Worm (Caenorhabditis elegans) whole organism, late embryonic: ENCODE data around the gene jmjd-5.

Experiments
- C08G9.2 ChIP-seq: sonication (generic microtip); optimal IDR thresholded peaks from 2 replicates; lab custom pipeline; 2016; ENCODE audit warnings: mild to moderate bottlenecking, missing genetic modification characterization, moderate library complexity, missing compliant biosample characterization
- F13H6.1 ChIP-seq: sonication (generic microtip); optimal IDR thresholded peaks from 2 replicates; lab custom pipeline; 2016; ENCODE audit warnings: missing genetic modification characterization, missing compliant biosample characterization
- K02D7.2 ChIP-seq: sonication (generic microtip); optimal IDR thresholded peaks from 2 replicates; lab custom pipeline; 2017; ENCODE audit warnings: mild to moderate bottlenecking, missing genetic modification characterization, missing compliant biosample characterization
- K09A11.1 ChIP-seq: sonication (generic microtip); optimal IDR thresholded peaks from 2 replicates; lab custom pipeline; 2017; ENCODE audit warnings: antibody characterized with exemption, mild to moderate bottlenecking, missing genetic modification characterization, missing compliant biosample characterization; ENCODE audit not compliant: insufficient read depth
- T23F11.4 ChIP-seq: fragments of 200-800 bp; sonication (Bioruptor generic); optimal IDR thresholded peaks from 2 replicates; lab custom pipeline; 2018; ENCODE audit warnings: mild to moderate bottlenecking, missing genetic modification characterization, missing compliant biosample characterization
- Y22D7AL.16 ChIP-seq: sonication (generic microtip); optimal IDR thresholded peaks from 2 replicates; lab custom pipeline; 2016; ENCODE audit warnings: missing genetic modification characterization, missing compliant biosample characterization
- ahr-1 ChIP-seq: sonication (generic microtip); optimal IDR thresholded peaks from 2 replicates; lab custom pipeline; 2016; ENCODE audit warnings: missing genetic modification characterization, missing compliant biosample characterization
- ceh-18 ChIP-seq: sonication (generic microtip); optimal IDR thresholded peaks from 2 replicates; lab custom pipeline; 2016; ENCODE audit warnings: missing genetic modification characterization, missing compliant biosample characterization
- ceh-22 ChIP-seq: sonication (generic microtip); optimal IDR thresholded peaks from 2 replicates; lab custom pipeline; 2017; ENCODE audit warnings: missing biosample characterization, missing genetic modification characterization
- ceh-30 ChIP-seq: fragments of 150-350 bp; optimal IDR thresholded peaks from 2 replicates; lab custom pipeline; 2014; ENCODE audit warnings: missing biosample characterization, missing genetic modification characterization
- ceh-31 ChIP-seq: sonication (generic microtip); optimal IDR thresholded peaks from 2 replicates; lab custom pipeline; 2016; ENCODE audit warnings: missing genetic modification characterization, missing compliant biosample characterization
- ceh-45 ChIP-seq: fragments of 200-800 bp; sonication (Bioruptor generic); IDR thresholded peaks from 2 replicates; pipeline ENCODE4 v1.3.6; 2022; ENCODE audit warnings: missing genetic modification reagents, missing genetic modification characterization, missing compliant biosample characterization
- ceh-48 ChIP-seq: sonication (generic microtip); optimal IDR thresholded peaks from 2 replicates; lab custom pipeline; 2016; ENCODE audit warnings: missing genetic modification characterization, inconsistent platforms, missing compliant biosample characterization
- ceh-6 ChIP-seq: fragments of 200-800 bp; sonication (Bioruptor generic); optimal IDR thresholded peaks from 2 replicates; lab custom pipeline; 2018; ENCODE audit warnings: mild to moderate bottlenecking, missing genetic modification characterization, missing compliant biosample characterization
- ceh-9 ChIP-seq: sonication (generic microtip); optimal IDR thresholded peaks from 2 replicates; lab custom pipeline; 2016; ENCODE audit warnings: mild to moderate bottlenecking, missing genetic modification characterization, inconsistent platforms, missing compliant biosample characterization
- che-1 ChIP-seq: sonication (generic microtip); optimal IDR thresholded peaks from 2 replicates; lab custom pipeline; 2016; ENCODE audit warnings: mild to moderate bottlenecking, missing genetic modification characterization, missing compliant biosample characterization
- dmd-4 ChIP-seq: sonication (generic microtip); optimal IDR thresholded peaks from 2 replicates; lab custom pipeline; 2016; ENCODE audit warnings: borderline replicate concordance, missing genetic modification characterization, missing compliant biosample characterization
- elt-2 ChIP-seq: sonication (generic microtip); optimal IDR thresholded peaks from 2 replicates; lab custom pipeline; 2016; ENCODE audit warnings: missing genetic modification reagents, missing genetic modification characterization, missing compliant biosample characterization
- eyg-1 ChIP-seq: sonication (generic microtip); optimal IDR thresholded peaks from 2 replicates; lab custom pipeline; 2016; ENCODE audit warnings: missing genotype, missing genetic modification characterization, missing compliant biosample characterization
- fax-1 ChIP-seq: sonication (generic microtip); optimal IDR thresholded peaks from 2 replicates; lab custom pipeline; 2016; ENCODE audit warnings: missing genotype, missing genetic modification characterization, missing compliant biosample characterization
- fkh-6 ChIP-seq: sonication (generic microtip); optimal IDR thresholded peaks from 2 replicates; lab custom pipeline; 2016; ENCODE audit warnings: missing genetic modification characterization, missing compliant biosample characterization
- gmeb-2 ChIP-seq: sonication (generic microtip); optimal IDR thresholded peaks from 2 replicates; lab custom pipeline; 2016; ENCODE audit warnings: missing genetic modification characterization, inconsistent platforms, missing compliant biosample characterization
- hlh-15 ChIP-seq: sonication (generic microtip); optimal IDR thresholded peaks from 2 replicates; lab custom pipeline; 2016; ENCODE audit warnings: missing genetic modification characterization, missing compliant biosample characterization
- hlh-30 ChIP-seq: sonication (generic microtip); optimal IDR thresholded peaks from 2 replicates; lab custom pipeline; 2017; ENCODE audit warnings: antibody characterized with exemption, missing genetic modification characterization, missing compliant biosample characterization; ENCODE audit not compliant: insufficient read depth
- madf-2 ChIP-seq: sonication (generic microtip); optimal IDR thresholded peaks from 2 replicates; lab custom pipeline; 2017; ENCODE audit warnings: missing genetic modification characterization, missing compliant biosample characterization
- nfya-1 ChIP-seq: sonication (generic microtip); optimal IDR thresholded peaks from 2 replicates; lab custom pipeline; 2017; ENCODE audit warnings: missing genetic modification characterization, mild to moderate bottlenecking, missing compliant biosample characterization, antibody characterized with exemption, moderate library complexity
- nhr-11 ChIP-seq: fragments of 150-350 bp; optimal IDR thresholded peaks from 2 replicates; lab custom pipeline; 2014; ENCODE audit warnings: missing biosample characterization, missing genetic modification characterization
- npax-4 ChIP-seq: sonication (generic microtip); optimal IDR thresholded peaks from 2 replicates; lab custom pipeline; 2016; ENCODE audit warnings: missing genetic modification characterization, missing compliant biosample characterization
- pat-9 ChIP-seq: fragments of 200-800 bp; sonication (Bioruptor generic); optimal IDR thresholded peaks from 2 replicates; lab custom pipeline; 2018; ENCODE audit warnings: mild to moderate bottlenecking, missing genetic modification characterization, moderate library complexity, missing compliant biosample characterization
- pax-1 ChIP-seq: fragments of 150-350 bp; optimal IDR thresholded peaks from 2 replicates; lab custom pipeline; 2014; ENCODE audit warnings: missing biosample characterization, missing genetic modification characterization
- pros-1 ChIP-seq: fragments of 150-350 bp; optimal IDR thresholded peaks from 2 replicates; lab custom pipeline; 2014; ENCODE audit warnings: missing biosample characterization, missing genetic modification reagents, missing genetic modification characterization
- ref-2 ChIP-seq: sonication (generic microtip); optimal IDR thresholded peaks from 2 replicates; lab custom pipeline; 2016; ENCODE audit warnings: missing genetic modification characterization, missing compliant biosample characterization
- rnt-1 ChIP-seq: sonication (generic microtip); optimal IDR thresholded peaks from 2 replicates; lab custom pipeline; 2016; ENCODE audit warnings: missing genetic modification characterization, missing compliant biosample characterization
- sdc-2 ChIP-seq: sonication (generic microtip); optimal IDR thresholded peaks from 2 replicates; lab custom pipeline; 2016; ENCODE audit warnings: missing genotype, missing genetic modification characterization, missing compliant biosample characterization
- sox-2 ChIP-seq: fragments of 200-800 bp; sonication (Bioruptor generic); IDR thresholded peaks from 2 replicates; pipeline ENCODE4 v1.3.6; 2022; ENCODE audit warnings: missing genetic modification reagents, missing genetic modification characterization, missing compliant biosample characterization
- sox-4 ChIP-seq: sonication (generic microtip); optimal IDR thresholded peaks from 2 replicates; lab custom pipeline; 2017; ENCODE audit warnings: mild to moderate bottlenecking, missing genetic modification characterization, inconsistent platforms, missing compliant biosample characterization
- syd-9 ChIP-seq: sonication (generic microtip); optimal IDR thresholded peaks from 2 replicates; lab custom pipeline; 2016; ENCODE audit warnings: mild to moderate bottlenecking, missing genetic modification characterization, moderate library complexity, missing compliant biosample characterization
- tbx-2 ChIP-seq: sonication (generic microtip); optimal IDR thresholded peaks from 2 replicates; lab custom pipeline; 2016; ENCODE audit warnings: missing genetic modification characterization, missing compliant biosample characterization
- ttx-3 ChIP-seq: sonication (generic microtip); optimal IDR thresholded peaks from 2 replicates; lab custom pipeline; 2016; ENCODE audit warnings: missing genetic modification reagents, missing genetic modification characterization, missing compliant biosample characterization
- unc-42 ChIP-seq: sonication (generic microtip); optimal IDR thresholded peaks from 2 replicates; lab custom pipeline; 2016; ENCODE audit warnings: missing genotype, missing genetic modification characterization, missing compliant biosample characterization
- zip-5 ChIP-seq: sonication (generic microtip); optimal IDR thresholded peaks from 2 replicates; lab custom pipeline; 2016; ENCODE audit warnings: missing genetic modification characterization, missing compliant biosample characterization
- ztf-16 ChIP-seq: sonication (generic microtip); optimal IDR thresholded peaks from 2 replicates; lab custom pipeline; 2017; ENCODE audit warnings: missing genetic modification characterization, missing compliant biosample characterization

The jmjd-5 gene

ce11 chrV:11127197-11127596 is at the start of gene jmjd-5:
Gene jmjd-5 (plus strand): TSS chrV:11127497.
- no peak for TF ChIP-seq npax-4 (tag; lab: Kevin White, UChicago)
- no peak for TF ChIP-seq syd-9 (tag; lab: Kevin White, UChicago)
- no peak for TF ChIP-seq ceh-9 (tag; lab: Kevin White, UChicago)
- TF ChIP-seq ceh-45 (GFP tag; lab: Robert Waterston, UW) = no peak
- TF ChIP-seq dmd-4 (tag; lab: Kevin White, UChicago) = no peak
- no peak for TF ChIP-seq fax-1 (tag; lab: Kevin White, UChicago)
- TF ChIP-seq gmeb-2 (tag; lab: Kevin White, UChicago) = no peak
- no peak for TF ChIP-seq madf-2
- TF ChIP-seq ref-2 (tag; lab: Kevin White, UChicago) = no peak
- no peak for TF ChIP-seq sox-2 (GFP tag; lab: Robert Waterston, UW)
- no peak for TF ChIP-seq ceh-22
- no peak for TF ChIP-seq ttx-3
- no peak for TF ChIP-seq ahr-1 (tag; lab: Kevin White, UChicago)
- TF ChIP-seq ceh-30 (tag; lab: Kevin White, UChicago) = no peak
- no peak for TF ChIP-seq ceh-48 (tag; lab: Kevin White, UChicago)
- no peak for TF ChIP-seq pat-9
- no peak for TF ChIP-seq sox-4
- no peak for TF ChIP-seq zip-5 (tag; lab: Kevin White, UChicago)
- TF ChIP-seq ceh-6 (GFP tag; lab: Kevin White, UChicago) = no peak
- TF ChIP-seq che-1 (tag; lab: Kevin White, UChicago) = no peak

ce11 chrV:11078104-11078724 is 49.1 kb upstream of the jmjd-5 start, which contains the start of gene act-2:
Gene act-2 (minus strand): TSS chrV:11078154.
- no peak for TF ChIP-seq madf-2
- no peak for TF ChIP-seq eyg-1 (tag; lab: Kevin White, UChicago)
- no peak for TF ChIP-seq gmeb-2 (tag; lab: Kevin White, UChicago)
- TF ChIP-seq Y22D7AL.16 (tag; lab: Kevin White, UChicago) = no peak
- no peak for TF ChIP-seq K02D7.2 (tag; lab: Kevin White, UChicago)
- TF ChIP-seq hlh-30 = peak; percentile 8
- peak; percentile 13 for TF ChIP-seq pax-1
- peak; percentile 91 for TF ChIP-seq elt-2 (tag; lab: Kevin White, UChicago)
- no peak for TF ChIP-seq C08G9.2
- peak; percentile 37 for TF ChIP-seq ceh-31 (tag; lab: Kevin White, UChicago)
- no peak for TF ChIP-seq sox-2 (GFP tag; lab: Robert Waterston, UW)
- TF ChIP-seq fkh-6 (tag; lab: Kevin White, UChicago) = no peak
- peak; percentile 40 for TF ChIP-seq nfya-1 (tag; lab: Kevin White, UChicago)
- no peak for TF ChIP-seq ceh-6 (GFP tag; lab: Kevin White, UChicago)
- TF ChIP-seq K09A11.1 (tag; lab: Kevin White, UChicago) = no peak
- TF ChIP-seq rnt-1 = peak; percentile 26
- TF ChIP-seq tbx-2 = peak; percentile 53
- TF ChIP-seq ceh-18 (tag; lab: Kevin White, UChicago) = peak; percentile 32
- TF ChIP-seq zip-5 (tag; lab: Kevin White, UChicago) = no peak
- TF ChIP-seq F13H6.1 = no peak
- TF ChIP-seq npax-4 (tag; lab: Kevin White, UChicago) = no peak
- no peak for TF ChIP-seq T23F11.4 (GFP tag; lab: Kevin White, UChicago)
- peak; percentile 12 for TF ChIP-seq ztf-16 (tag; lab: Kevin White, UChicago)
- peak; percentile 58 for TF ChIP-seq unc-42 (tag; lab: Kevin White, UChicago)

DNA sequence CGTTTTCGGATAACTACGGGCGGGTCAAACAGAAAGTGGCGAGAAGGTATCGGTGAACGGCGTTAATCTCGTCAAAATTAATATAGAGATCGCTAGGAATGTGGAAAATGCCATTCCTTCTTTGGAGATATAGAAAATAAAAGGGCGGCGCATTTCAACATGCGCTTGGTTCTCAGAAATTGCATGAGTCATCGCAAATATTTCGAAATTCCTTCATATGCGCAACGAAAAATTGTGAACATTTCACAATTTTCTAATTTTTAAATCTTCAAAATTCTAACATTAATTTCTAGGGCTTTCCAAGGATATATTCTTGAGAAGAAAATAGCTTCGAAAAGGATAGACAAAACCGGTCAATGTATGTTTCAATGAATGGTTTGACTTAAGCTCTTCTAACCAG is 48.4 kb upstream of the jmjd-5 start:
- TF ChIP-seq rnt-1 (no peak), sox-4 (no peak), ceh-9 (tag; lab: Kevin White, UChicago) (no peak), K09A11.1 (tag; lab: Kevin White, UChicago) (no peak), hlh-15 (tag; lab: Kevin White, UChicago) (no peak), fax-1 (tag; lab: Kevin White, UChicago) (no peak), sdc-2 (no peak), pros-1 (no peak), nhr-11 (tag; lab: Kevin White, UChicago) (no peak)
